Fruit fly (Drosophila melanogaster) whole organism, embryonic: Measurements from ENCODE around the gene Polr2M.

Source experiments
- CG13287 ChIP-seq: fragments of 200-800 bp; sonication (Bioruptor generic); IDR thresholded peaks from 2 replicates; pipeline ENCODE4 v1.3.6; 2022; ENCODE audit warnings: missing biosample characterization, missing genetic modification characterization; ENCODE audit not compliant: partially characterized antibody
- CG13624 ChIP-seq: fragments of 200-800 bp; sonication (Bioruptor generic); optimal IDR thresholded peaks from 2 replicates; lab custom pipeline; 2016; ENCODE audit warnings: missing biosample characterization, missing genetic modification characterization
- CG14441 ChIP-seq: fragments of 200-800 bp; sonication (Bioruptor generic); IDR thresholded peaks from 2 replicates; pipeline ENCODE4 v1.3.6; 2022; ENCODE audit warnings: missing biosample characterization, missing genetic modification characterization
- CG14860 ChIP-seq: fragments of 200-800 bp; sonication (Bioruptor generic); IDR thresholded peaks from 3 replicates; pipeline ENCODE4 v1.3.6; 2022; ENCODE audit warnings: missing biosample characterization, missing genetic modification characterization; ENCODE audit not compliant: partially characterized antibody
- CG15011 ChIP-seq: fragments of 200-800 bp; sonication (Bioruptor generic); optimal IDR thresholded peaks from 3 replicates; lab custom pipeline; 2018; ENCODE audit warnings: missing biosample characterization, mild to moderate bottlenecking, missing genetic modification characterization
- CG15479 ChIP-seq: fragments of 200-800 bp; sonication (Bioruptor generic); optimal IDR thresholded peaks from 3 replicates; lab custom pipeline; 2019; ENCODE audit warnings: missing biosample characterization, mild to moderate bottlenecking, missing genetic modification characterization, moderate library complexity
- CG17385 ChIP-seq: fragments of 200-800 bp; sonication (Bioruptor generic); optimal IDR thresholded peaks from 3 replicates; lab custom pipeline; 2018; ENCODE audit warnings: missing biosample characterization, mild to moderate bottlenecking, missing genetic modification characterization
- CG17802 ChIP-seq: fragments of 200-800 bp; sonication (Bioruptor generic); optimal IDR thresholded peaks from 2 replicates; lab custom pipeline; 2018; ENCODE audit warnings: missing biosample characterization, mild to moderate bottlenecking, missing genetic modification characterization, moderate library complexity
- CG1792 ChIP-seq: fragments of 200-800 bp; sonication (Bioruptor generic); optimal IDR thresholded peaks from 2 replicates; lab custom pipeline; 2016; ENCODE audit warnings: missing biosample characterization, missing genetic modification characterization
- CG30020 ChIP-seq: fragments of 200-800 bp; optimal IDR thresholded peaks from 2 replicates; lab custom pipeline; 2019; ENCODE audit warnings: missing biosample characterization, mild to moderate bottlenecking, missing genetic modification characterization, moderate library complexity
- CG6254 ChIP-seq: fragments of 200-800 bp; sonication (Bioruptor generic); optimal IDR thresholded peaks from 3 replicates; lab custom pipeline; 2017; ENCODE audit warnings: mild to moderate bottlenecking, missing biosample characterization, missing genetic modification reagents, missing genetic modification characterization
- CG6813 ChIP-seq: fragments of 200-800 bp; sonication (Bioruptor generic); optimal IDR thresholded peaks from 2 replicates; lab custom pipeline; 2017; ENCODE audit warnings: missing biosample characterization, missing genetic modification characterization, mild to moderate bottlenecking, moderate library complexity, missing genetic modification reagents
- CG6854 ChIP-seq: fragments of 200-800 bp; sonication (Bioruptor generic); optimal IDR thresholded peaks from 3 replicates; lab custom pipeline; 2017; ENCODE audit warnings: missing biosample characterization, mild to moderate bottlenecking, missing genetic modification characterization
- CG7556 ChIP-seq: fragments of 200-800 bp; sonication (Bioruptor generic); optimal IDR thresholded peaks from 2 replicates; lab custom pipeline; 2017; ENCODE audit warnings: missing biosample characterization, mild to moderate bottlenecking, missing genetic modification characterization
- CG8089 ChIP-seq: fragments of 200-800 bp; sonication (Bioruptor generic); optimal IDR thresholded peaks from 3 replicates; lab custom pipeline; 2016; ENCODE audit warnings: missing biosample characterization, missing genetic modification characterization
- CG8765 ChIP-seq: fragments of 200-800 bp; sonication (Bioruptor generic); IDR thresholded peaks from 2 replicates; pipeline ENCODE4 v1.3.6; 2022; ENCODE audit warnings: missing biosample characterization, missing genetic modification characterization
- CG8944 ChIP-seq: fragments of 200-800 bp; sonication (Bioruptor generic); optimal IDR thresholded peaks from 3 replicates; lab custom pipeline; 2016; ENCODE audit warnings: missing biosample characterization, missing genetic modification characterization
- CG9932 ChIP-seq: fragments of 200-800 bp; sonication (Bioruptor generic); IDR thresholded peaks from 2 replicates; pipeline ENCODE4 v1.3.6; 2022; ENCODE audit warnings: missing biosample characterization, missing genetic modification characterization
- CTCF ChIP-seq: fragments of 200-800 bp; sonication (Bioruptor generic); optimal IDR thresholded peaks from 2 replicates; lab custom pipeline; 2017; ENCODE audit warnings: missing biosample characterization, mild to moderate bottlenecking, missing genetic modification characterization, moderate library complexity
- CkIIα-i1 ChIP-seq: fragments of 200-800 bp; sonication (Bioruptor generic); IDR thresholded peaks from 2 replicates; pipeline ENCODE4 v1.3.6; 2022; ENCODE audit warnings: missing biosample characterization, missing genetic modification characterization
- Deaf1 ChIP-seq: fragments of 200-800 bp; optimal IDR thresholded peaks from 3 replicates; lab custom pipeline; 2019; ENCODE audit warnings: missing biosample characterization, mild to moderate bottlenecking, missing genetic modification characterization, moderate library complexity
- E2f1 ChIP-seq: fragments of 200-800 bp; sonication (Bioruptor generic); IDR thresholded peaks from 2 replicates; pipeline ENCODE4 v1.3.6; 2022; ENCODE audit warnings: missing biosample characterization, missing genetic modification characterization
- ERR ChIP-seq: fragments of 200-800 bp; sonication (Bioruptor generic); optimal IDR thresholded peaks from 2 replicates; lab custom pipeline; 2016; ENCODE audit warnings: missing biosample characterization, missing genetic modification characterization
- NfI ChIP-seq: fragments of 200-800 bp; sonication (Bioruptor generic); optimal IDR thresholded peaks from 3 replicates; lab custom pipeline; 2018; ENCODE audit warnings: missing biosample characterization, mild to moderate bottlenecking, missing genetic modification characterization, moderate library complexity
- Oaz ChIP-seq: fragments of 200-800 bp; sonication (Bioruptor generic); IDR thresholded peaks from 2 replicates; pipeline ENCODE4 v1.3.6; 2022; ENCODE audit warnings: missing biosample characterization, missing genetic modification characterization
- Pdp1 ChIP-seq, 2 experiments: fragments of 200-800 bp; sonication (Bioruptor generic); optimal IDR thresholded peaks; 3 replicates each; lab custom pipeline; 2016; ENCODE audit warnings: missing biosample characterization in 2 of 2, missing genetic modification characterization in 2 of 2, mild to moderate bottlenecking in 1 of 2, moderate library complexity in 1 of 2
- Side ChIP-seq: fragments of 200-800 bp; sonication (Bioruptor generic); optimal IDR thresholded peaks from 2 replicates; lab custom pipeline; 2016; ENCODE audit warnings: missing biosample characterization, missing genetic modification characterization
- Sox100B ChIP-seq: fragments of 200-800 bp; sonication (Bioruptor generic); optimal IDR thresholded peaks from 3 replicates; lab custom pipeline; 2018; ENCODE audit warnings: missing biosample characterization, mild to moderate bottlenecking, missing genetic modification characterization
- ac ChIP-seq: fragments of 200-800 bp; sonication (Bioruptor generic); optimal IDR thresholded peaks from 3 replicates; lab custom pipeline; 2017; ENCODE audit warnings: missing biosample characterization, mild to moderate bottlenecking, missing genetic modification characterization
- bbx ChIP-seq: fragments of 200-800 bp; sonication (Bioruptor generic); IDR thresholded peaks from 2 replicates; pipeline ENCODE4 v1.3.6; 2022; ENCODE audit warnings: missing biosample characterization, missing genetic modification characterization; ENCODE audit not compliant: partially characterized antibody
- grn ChIP-seq: fragments of 200-800 bp; sonication (Bioruptor generic); optimal IDR thresholded peaks from 3 replicates; lab custom pipeline; 2017; ENCODE audit warnings: missing biosample characterization, missing genetic modification characterization
- inv ChIP-seq: fragments of 200-800 bp; sonication (Bioruptor generic); IDR thresholded peaks from 2 replicates; pipeline ENCODE4 v1.3.6; 2022; ENCODE audit warnings: missing biosample characterization, missing genetic modification characterization; ENCODE audit not compliant: partially characterized antibody
- lab ChIP-seq: fragments of 200-800 bp; sonication (Bioruptor generic); optimal IDR thresholded peaks from 3 replicates; lab custom pipeline; 2017; ENCODE audit warnings: missing biosample characterization, missing genetic modification characterization, mild to moderate bottlenecking, moderate library complexity, missing genetic modification reagents
- lbe ChIP-seq: fragments of 200-800 bp; sonication (Bioruptor generic); optimal IDR thresholded peaks from 2 replicates; lab custom pipeline; 2016; ENCODE audit warnings: missing biosample characterization, mild to moderate bottlenecking, missing genetic modification characterization
- mam ChIP-seq: fragments of 200-800 bp; sonication (Bioruptor generic); optimal IDR thresholded peaks from 3 replicates; lab custom pipeline; 2016; ENCODE audit warnings: missing biosample characterization, missing genetic modification characterization
- mld ChIP-seq: fragments of 200-800 bp; sonication (Bioruptor generic); IDR thresholded peaks from 3 replicates; pipeline ENCODE4 v1.3.6; 2022; ENCODE audit warnings: missing biosample characterization, missing genetic modification characterization; ENCODE audit not compliant: partially characterized antibody
- nerfin-1 ChIP-seq: fragments of 200-800 bp; sonication (Bioruptor generic); optimal IDR thresholded peaks from 3 replicates; lab custom pipeline; 2019; ENCODE audit warnings: missing biosample characterization, mild to moderate bottlenecking, missing genetic modification characterization, moderate library complexity
- pros ChIP-seq: fragments of 200-800 bp; sonication (Bioruptor generic); optimal IDR thresholded peaks from 3 replicates; lab custom pipeline; 2019; ENCODE audit warnings: missing biosample characterization, mild to moderate bottlenecking, missing genetic modification characterization, moderate library complexity
- pzg ChIP-seq: fragments of 200-800 bp; sonication (Bioruptor generic); optimal IDR thresholded peaks from 3 replicates; lab custom pipeline; 2018; ENCODE audit warnings: missing biosample characterization, mild to moderate bottlenecking, missing genetic modification characterization, moderate library complexity
- sens ChIP-seq: fragments of 200-800 bp; sonication (Bioruptor generic); peaks from one replicate; lab custom pipeline; 2016; ENCODE audit warnings: missing biosample characterization, missing genetic modification characterization
- so ChIP-seq: fragments of 200-800 bp; sonication (Bioruptor generic); IDR thresholded peaks from 3 replicates; pipeline ENCODE4 v1.3.6; 2022; ENCODE audit warnings: missing biosample characterization, missing genetic modification characterization
- tio ChIP-seq: fragments of 200-800 bp; sonication (Bioruptor generic); optimal IDR thresholded peaks from 2 replicates; lab custom pipeline; 2017; ENCODE audit warnings: missing biosample characterization, missing genetic modification characterization, inconsistent platforms
- tll ChIP-seq, 2 experiments: fragments of 200-800 bp in 1 of 2; fragments of >200 bp in 1 of 2; sonication (Bioruptor generic) in 1 of 2; optimal IDR thresholded peaks; 2 replicates each; lab custom pipeline; 2017 to 2019; ENCODE audit warnings: missing biosample characterization in 2 of 2, missing genetic modification characterization in 2 of 2, mild to moderate bottlenecking in 1 of 2, moderate library complexity in 1 of 2
- ttk ChIP-seq: fragments of 200-800 bp; sonication (Bioruptor generic); IDR thresholded peaks from 2 replicates; pipeline ENCODE4 v2.1.2; 2022; ENCODE audit warnings: missing biosample characterization, missing genetic modification characterization
- twi ChIP-seq: fragments of 200-800 bp; optimal IDR thresholded peaks from 2 replicates; lab custom pipeline; 2019; ENCODE audit warnings: missing biosample characterization, mild to moderate bottlenecking, missing genetic modification characterization, moderate library complexity
- unc-4 ChIP-seq: fragments of 200-800 bp; sonication (Bioruptor generic); IDR thresholded peaks from 2 replicates; pipeline ENCODE4 v1.3.6; 2022; ENCODE audit warnings: missing biosample characterization, missing genetic modification characterization; ENCODE audit not compliant: partially characterized antibody
- unpg ChIP-seq: fragments of 200-800 bp; sonication (Bioruptor generic); optimal IDR thresholded peaks from 3 replicates; lab custom pipeline; 2018; ENCODE audit warnings: missing biosample characterization, mild to moderate bottlenecking, missing genetic modification characterization, moderate library complexity
- usp ChIP-seq: fragments of >200 bp; optimal IDR thresholded peaks from 2 replicates; lab custom pipeline; 2017; ENCODE audit warnings: missing biosample characterization, missing genetic modification characterization
- vfl ChIP-seq: fragments of 200-800 bp; sonication (Bioruptor generic); optimal IDR thresholded peaks from 2 replicates; lab custom pipeline; 2016; ENCODE audit warnings: missing biosample characterization, missing genetic modification characterization

Gene Polr2M

DNA sequence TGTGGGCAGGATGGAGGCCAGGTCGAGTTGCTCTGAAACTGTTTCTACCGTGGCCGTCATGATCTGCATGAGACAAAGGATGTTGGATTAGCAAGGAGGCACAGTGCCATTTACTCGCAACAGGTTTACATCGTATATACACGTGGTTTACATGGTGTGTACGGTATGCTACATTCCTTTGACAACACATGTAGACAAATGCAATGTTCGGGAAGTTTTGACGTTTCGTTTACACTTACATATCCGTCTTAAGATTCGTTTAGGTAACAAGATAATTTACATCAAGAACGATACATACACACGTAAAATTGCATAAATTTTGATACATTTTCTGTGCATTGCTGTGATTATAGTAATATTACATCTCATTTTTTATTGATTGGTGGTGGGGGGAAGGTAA is 9.7 kb downstream of the Polr2M start (continued):
- TF ChIP-seq CG30020 (no peak), mam (GFP tag; lab: Kevin White, UChicago) (no peak), tio (GFP tag; lab: Kevin White, UChicago) (no peak), inv (GFP tag; lab: Robert Waterston, UW) (peak; percentile 50; the same call in 1 of the 2 replicates), Deaf1 (no peak), usp (no peak), CG9932 (GFP tag; lab: Robert Waterston, UW) (no peak), NfI (GFP tag; lab: Kevin White, UChicago) (no peak), CkIIα-i1 (GFP tag; lab: Robert Waterston, UW) (no peak), Pdp1 (GFP tag; optimal IDR thresholded peaks at IDR 0.05; lab: Kevin White, UChicago) (peak in 1 of 2 experiments; percentile 25), lab (GFP tag; lab: Kevin White, UChicago) (no peak), unc-4 (GFP tag; lab: Robert Waterston, UW) (no peak), CG1792 (GFP tag; lab: Kevin White, UChicago) (no peak), CG17385 (GFP tag; lab: Kevin White, UChicago) (no peak), Oaz (GFP tag; lab: Robert Waterston, UW) (no peak), CG15479 (GFP tag; lab: Kevin White, UChicago) (no peak), CG8944 (GFP tag; lab: Kevin White, UChicago) (no peak), bbx (GFP tag; lab: Robert Waterston, UW) (peak; percentile 66), CG14860 (peak; percentile 83), mld (GFP tag; lab: Robert Waterston, UW) (peak; percentile 65; the same call in 1 of the 3 replicates), vfl (no peak), tll (GFP tag; optimal IDR thresholded peaks at IDR 0.05; lab: Kevin White, UChicago) (peak in 1 of 2 experiments; percentile 20), CG15011 (GFP tag; lab: Kevin White, UChicago) (no peak), CG17802 (no peak), Sox100B (GFP tag; lab: Kevin White, UChicago) (no peak), E2f1 (GFP tag; lab: Robert Waterston, UW) (no peak), pros (no peak), so (GFP tag; lab: Robert Waterston, UW) (no peak), CG6854 (GFP tag; lab: Kevin White, UChicago) (no peak), CG14441 (GFP tag; lab: Robert Waterston, UW) (no peak)

- TF ChIP-seq CG8089 (GFP tag; lab: Kevin White, UChicago): no peak
- TF ChIP-seq CTCF (GFP tag; lab: Kevin White, UChicago): peak; percentile 57
Measured at dm6 chr3R:19245399-19245798, 16.1 kb downstream of the Polr2M start.

dm6 chr3R:19246080-19246637 is 16.9 kb downstream of the Polr2M start, which contains the start of gene unc79:
unc79 (minus strand) TSS chr3R:19246130.
- TF ChIP-seq twi (tag; lab: Kevin White, UChicago): peak; percentile 48
- TF ChIP-seq lbe (GFP tag; lab: Kevin White, UChicago): no peak
- TF ChIP-seq sens: peak; percentile 20
- TF ChIP-seq CG15479 (GFP tag; lab: Kevin White, UChicago): peak; percentile 57
- TF ChIP-seq unpg (GFP tag; lab: Kevin White, UChicago): no peak
- no peak for TF ChIP-seq CG13624 (GFP tag; lab: Kevin White, UChicago)
- TF ChIP-seq CG6254 (GFP tag; lab: Kevin White, UChicago): no peak
- peak; percentile 91 for TF ChIP-seq nerfin-1 (tag; lab: Kevin White, UChicago)
- TF ChIP-seq Side (GFP tag; lab: Kevin White, UChicago): no peak
- TF ChIP-seq ac (GFP tag; lab: Kevin White, UChicago): peak; percentile 28
- TF ChIP-seq CG13287 (GFP tag; lab: Robert Waterston, UW): peak; percentile 18; the same call in 1 of the 2 replicates
- TF ChIP-seq CG8765 (GFP tag; lab: Robert Waterston, UW): no peak
- TF ChIP-seq pzg (GFP tag; lab: Kevin White, UChicago): no peak
- TF ChIP-seq CG7556 (GFP tag; lab: Kevin White, UChicago): no peak
- TF ChIP-seq grn (GFP tag; lab: Kevin White, UChicago): peak; percentile 5
- TF ChIP-seq ttk (GFP tag; lab: Robert Waterston, UW): no peak
- no peak for TF ChIP-seq ERR (GFP tag; lab: Kevin White, UChicago)
- peak; percentile 27 for TF ChIP-seq CG6813 (GFP tag; lab: Kevin White, UChicago)
